Worm (Caenorhabditis elegans): ENCODE measurements around the gene Y116A8C.10.

- TF ChIP-seq snpc-4 (tag; optimal IDR thresholded peaks at IDR 0.05) (no peak), ceh-82 (tag; optimal IDR thresholded peaks at IDR 0.05) (no peak), nhr-237 (tag; optimal IDR thresholded peaks at IDR 0.05) (no peak), unc-55 (GFP tag; optimal IDR thresholded peaks at IDR 0.05) (no peak), sma-9 (GFP tag; optimal IDR thresholded peaks at IDR 0.05) (no peak), sma-9 (tag; optimal IDR thresholded peaks at IDR 0.05) (no peak), alr-1 (tag; optimal IDR thresholded peaks at IDR 0.05) (no peak), nhr-25 (tag; optimal IDR thresholded peaks at IDR 0.05) (no peak), lin-39 (tag; optimal IDR thresholded peaks at IDR 0.05) (no peak), ztf-11 (tag; optimal IDR thresholded peaks at IDR 0.05) (no peak), nhr-77 (tag; optimal IDR thresholded peaks at IDR 0.05) (no peak), dmd-4 (tag; optimal IDR thresholded peaks at IDR 0.05) (no peak), nhr-10 (tag; optimal IDR thresholded peaks at IDR 0.05) (no peak), nhr-11 (tag; optimal IDR thresholded peaks at IDR 0.05) (no peak)
These were observed 16.9 kb downstream of the Y116A8C.10 start for ce11 chrIV:16921999-16922398.
